Fruit fly (Drosophila melanogaster) whole organism, embryonic: ENCODE measurements around the gene Prp18.

Experiments used
- Abd-B ChIP-seq: fragments of 200-800 bp; sonication (Bioruptor generic); optimal IDR thresholded peaks from 2 replicates; lab custom pipeline; 2018; ENCODE audit warnings: missing biosample characterization, mild to moderate bottlenecking, missing genetic modification characterization, moderate library complexity
- Bdp1 ChIP-seq: fragments of 200-800 bp; sonication (Bioruptor generic); optimal IDR thresholded peaks from 3 replicates; lab custom pipeline; 2016; ENCODE audit warnings: missing biosample characterization, missing genetic modification characterization
- CG10209 ChIP-seq: fragments of 200-800 bp; sonication (Bioruptor generic); optimal IDR thresholded peaks from 3 replicates; lab custom pipeline; 2017; ENCODE audit warnings: missing biosample characterization, mild to moderate bottlenecking, missing genetic modification characterization, missing genetic modification reagents
- CG10274 ChIP-seq: fragments of 200-800 bp; sonication (Bioruptor generic); optimal IDR thresholded peaks from 3 replicates; lab custom pipeline; 2017; ENCODE audit warnings: missing biosample characterization, mild to moderate bottlenecking, missing genetic modification characterization
- CG11085 ChIP-seq: fragments of 200-800 bp; sonication (Bioruptor generic); IDR thresholded peaks from 2 replicates; pipeline ENCODE4 v1.3.6; 2022; ENCODE audit warnings: missing biosample characterization, missing genetic modification characterization
- CG12071 ChIP-seq: fragments of 200-800 bp; sonication (Bioruptor generic); optimal IDR thresholded peaks from 3 replicates; lab custom pipeline; 2018; ENCODE audit warnings: missing biosample characterization, mild to moderate bottlenecking, missing genetic modification characterization
- CG12299 ChIP-seq: fragments of 200-800 bp; sonication (Bioruptor generic); optimal IDR thresholded peaks from 2 replicates; lab custom pipeline; 2018; ENCODE audit warnings: missing biosample characterization, mild to moderate bottlenecking, missing genetic modification characterization
- CG12391 ChIP-seq: fragments of 200-800 bp; sonication (Bioruptor generic); optimal IDR thresholded peaks from 3 replicates; lab custom pipeline; 2018; ENCODE audit warnings: missing biosample characterization, mild to moderate bottlenecking, missing genetic modification characterization, moderate library complexity
- CG15269 ChIP-seq: fragments of 200-800 bp; sonication (Bioruptor generic); optimal IDR thresholded peaks from 2 replicates; lab custom pipeline; 2018; ENCODE audit warnings: missing biosample characterization, mild to moderate bottlenecking, missing genetic modification characterization, moderate library complexity
- CG17829 ChIP-seq: fragments of 200-800 bp; optimal IDR thresholded peaks from 2 replicates; lab custom pipeline; 2019; ENCODE audit warnings: missing biosample characterization, mild to moderate bottlenecking, missing genetic modification characterization, moderate library complexity
- CG2875 ChIP-seq: fragments of 200-800 bp; sonication (Bioruptor generic); optimal IDR thresholded peaks from 2 replicates; lab custom pipeline; 2017; ENCODE audit warnings: missing biosample characterization, mild to moderate bottlenecking, missing genetic modification characterization, missing genetic modification reagents
- CG30020 ChIP-seq: fragments of 200-800 bp; optimal IDR thresholded peaks from 2 replicates; lab custom pipeline; 2019; ENCODE audit warnings: missing biosample characterization, mild to moderate bottlenecking, missing genetic modification characterization, moderate library complexity
- CG33557 ChIP-seq: fragments of 200-800 bp; sonication (Bioruptor generic); optimal IDR thresholded peaks from 2 replicates; lab custom pipeline; 2019; ENCODE audit warnings: missing biosample characterization, mild to moderate bottlenecking, missing genetic modification characterization, moderate library complexity
- CG3407 ChIP-seq: fragments of 200-800 bp; sonication (Bioruptor generic); optimal IDR thresholded peaks from 2 replicates; lab custom pipeline; 2018; ENCODE audit warnings: missing biosample characterization, mild to moderate bottlenecking, missing genetic modification characterization
- CG4404 ChIP-seq: fragments of 200-800 bp; sonication (Bioruptor generic); IDR thresholded peaks from 2 replicates; pipeline ENCODE4 v1.3.6; 2022; ENCODE audit warnings: missing biosample characterization, missing genetic modification characterization
- CG4730 ChIP-seq: fragments of 200-800 bp; sonication (Bioruptor generic); IDR thresholded peaks from 2 replicates; pipeline ENCODE4 v1.3.6; 2022; ENCODE audit warnings: missing biosample characterization, missing genetic modification characterization
- CG6254 ChIP-seq: fragments of 200-800 bp; sonication (Bioruptor generic); optimal IDR thresholded peaks from 3 replicates; lab custom pipeline; 2017; ENCODE audit warnings: mild to moderate bottlenecking, missing biosample characterization, missing genetic modification reagents, missing genetic modification characterization
- CG6813 ChIP-seq: fragments of 200-800 bp; sonication (Bioruptor generic); optimal IDR thresholded peaks from 2 replicates; lab custom pipeline; 2017; ENCODE audit warnings: missing biosample characterization, missing genetic modification characterization, mild to moderate bottlenecking, moderate library complexity, missing genetic modification reagents
- CG7271 ChIP-seq: fragments of 200-800 bp; sonication (Bioruptor generic); optimal IDR thresholded peaks from 2 replicates; lab custom pipeline; 2018; ENCODE audit warnings: missing biosample characterization, mild to moderate bottlenecking, missing genetic modification characterization, moderate library complexity
- CG7372 ChIP-seq: fragments of 200-800 bp; sonication (Bioruptor generic); IDR thresholded peaks from 2 replicates; pipeline ENCODE4 v1.3.6; 2022; ENCODE audit warnings: missing biosample characterization, missing genetic modification characterization
- CG9437 ChIP-seq: fragments of 200-800 bp; sonication (Bioruptor generic); optimal IDR thresholded peaks from 2 replicates; lab custom pipeline; 2018; ENCODE audit warnings: missing biosample characterization, mild to moderate bottlenecking, missing genetic modification characterization
- CHES-1-like ChIP-seq: fragments of 200-800 bp; sonication (Bioruptor generic); optimal IDR thresholded peaks from 2 replicates; lab custom pipeline; 2016; ENCODE audit warnings: missing biosample characterization, missing genetic modification characterization
- D ChIP-seq, 2 experiments: fragments of 200-800 bp in 1 of 2; fragments of >200 bp in 1 of 2; sonication (Bioruptor generic) in 1 of 2; optimal IDR thresholded peaks; 2 replicates in 1 of 2; 3 replicates in 1 of 2; lab custom pipeline; 2017; ENCODE audit warnings: mild to moderate bottlenecking in 1 of 2, missing biosample characterization in 1 of 2, missing genetic modification characterization in 1 of 2, missing genetic modification reagents in 1 of 2
- Dll ChIP-seq: fragments of 200-800 bp; sonication (Bioruptor generic); IDR thresholded peaks from 4 replicates; pipeline ENCODE4 v1.3.6; 2022; ENCODE audit warnings: missing biosample characterization, missing genetic modification characterization; ENCODE audit not compliant: partially characterized antibody
- Drgx ChIP-seq: fragments of 200-800 bp; sonication (Bioruptor generic); IDR thresholded peaks from 2 replicates; pipeline ENCODE4 v1.3.6; 2022; ENCODE audit warnings: missing biosample characterization, missing genetic modification characterization
- E2f2 ChIP-seq: fragments of 200-800 bp; sonication (Bioruptor generic); IDR thresholded peaks from 2 replicates; pipeline ENCODE4 v1.3.6; 2022; ENCODE audit warnings: missing biosample characterization, missing genetic modification characterization
- Ets65A ChIP-seq: fragments of 200-800 bp; sonication (Bioruptor generic); peaks from one replicate; lab custom pipeline; 2016; ENCODE audit warnings: missing biosample characterization, missing genetic modification characterization
- Jarid2 ChIP-seq: fragments of 200-800 bp; sonication (Bioruptor generic); optimal IDR thresholded peaks from 3 replicates; lab custom pipeline; 2017; ENCODE audit warnings: mild to moderate bottlenecking, missing biosample characterization, missing genetic modification reagents, missing genetic modification characterization
- Kr ChIP-seq: fragments of 200-800 bp; sonication (Bioruptor generic); optimal IDR thresholded peaks from 2 replicates; lab custom pipeline; 2017; ENCODE audit warnings: missing biosample characterization, mild to moderate bottlenecking, missing genetic modification characterization
- Max ChIP-seq: fragments of 200-800 bp; sonication (Bioruptor generic); optimal IDR thresholded peaks from 2 replicates; lab custom pipeline; 2016; ENCODE audit warnings: missing biosample characterization, mild to moderate bottlenecking, missing genetic modification characterization
- Optix ChIP-seq: fragments of 200-800 bp; sonication (Bioruptor generic); IDR thresholded peaks from 3 replicates; pipeline ENCODE4 v1.3.6; 2022; ENCODE audit warnings: missing biosample characterization, missing genetic modification characterization
- Stat92E ChIP-seq, 3 experiments: fragments of >200 bp in 2 of 3; fragments of 200-800 bp in 1 of 3; sonication (Bioruptor generic) in 1 of 3; optimal IDR thresholded peaks; 2 replicates each; lab custom pipeline; 2017 to 2019; ENCODE audit warnings: missing biosample characterization in 3 of 3, missing genetic modification characterization in 3 of 3, mild to moderate bottlenecking in 1 of 3, moderate library complexity in 1 of 3
- al ChIP-seq: fragments of 200-800 bp; sonication (Bioruptor generic); IDR thresholded peaks from 2 replicates; pipeline ENCODE4 v1.3.6; 2022; ENCODE audit warnings: missing biosample characterization, missing genetic modification characterization
- ase ChIP-seq: fragments of 200-800 bp; sonication (Bioruptor generic); IDR thresholded peaks from 3 replicates; pipeline ENCODE4 v1.3.6; 2022; ENCODE audit warnings: missing biosample characterization, missing genetic modification characterization
- croc ChIP-seq: fragments of 200-800 bp; sonication (Bioruptor generic); conservative IDR thresholded peaks from 3 replicates; pipeline ENCODE4 v1.3.6; 2022; ENCODE audit warnings: missing biosample characterization, missing genetic modification characterization
- dm ChIP-seq: fragments of 200-800 bp; sonication (Bioruptor generic); optimal IDR thresholded peaks from 3 replicates; lab custom pipeline; 2016; ENCODE audit warnings: missing biosample characterization, missing genetic modification characterization
- dmrt99B ChIP-seq: fragments of 200-800 bp; sonication (Bioruptor generic); optimal IDR thresholded peaks from 2 replicates; lab custom pipeline; 2018; ENCODE audit warnings: missing biosample characterization, mild to moderate bottlenecking, missing genetic modification characterization, moderate library complexity
- dpn ChIP-seq, 2 experiments: fragments of 200-800 bp; sonication (Bioruptor generic); optimal IDR thresholded peaks; 3 replicates each; lab custom pipeline; 2016; ENCODE audit warnings: missing biosample characterization in 2 of 2, missing genetic modification characterization in 2 of 2
- en ChIP-seq: fragments of 200-800 bp; sonication (Bioruptor generic); optimal IDR thresholded peaks from 2 replicates; lab custom pipeline; 2016; ENCODE audit warnings: missing biosample characterization, missing genetic modification characterization
- grn ChIP-seq: fragments of 200-800 bp; sonication (Bioruptor generic); optimal IDR thresholded peaks from 3 replicates; lab custom pipeline; 2017; ENCODE audit warnings: missing biosample characterization, missing genetic modification characterization
- gsb-n ChIP-seq: fragments of 200-800 bp; sonication (Bioruptor generic); optimal IDR thresholded peaks from 3 replicates; lab custom pipeline; 2018; ENCODE audit warnings: missing biosample characterization, mild to moderate bottlenecking, missing genetic modification characterization
- hkb ChIP-seq, 2 experiments: fragments of 200-800 bp in 1 of 2; fragments of >200 bp in 1 of 2; sonication (Bioruptor generic) in 1 of 2; IDR thresholded peaks in 1 of 2; optimal IDR thresholded peaks in 1 of 2; 2 replicates each; pipeline versions ENCODE4 v1.3.6 to Lab custom; 2017 to 2022; ENCODE audit warnings: missing biosample characterization in 1 of 2, missing genetic modification characterization in 1 of 2
- klu ChIP-seq: fragments of 200-800 bp; sonication (Bioruptor generic); IDR thresholded peaks from 2 replicates; pipeline ENCODE4 v1.3.6; 2022; ENCODE audit warnings: missing biosample characterization, missing genetic modification characterization
- lmd ChIP-seq: fragments of 200-800 bp; sonication (Bioruptor generic); IDR thresholded peaks from 2 replicates; pipeline ENCODE4 v1.3.6; 2022; ENCODE audit warnings: missing biosample characterization, missing genetic modification characterization
- lola ChIP-seq, 3 experiments: fragments of >200 bp in 2 of 3; fragments of 200-800 bp in 1 of 3; sonication (Bioruptor generic) in 1 of 3; optimal IDR thresholded peaks; 2 replicates each; lab custom pipeline; 2017 to 2019; ENCODE audit warnings: missing biosample characterization in 3 of 3, missing genetic modification characterization in 3 of 3, mild to moderate bottlenecking in 1 of 3, moderate library complexity in 1 of 3
- org-1 ChIP-seq: fragments of 200-800 bp; sonication (Bioruptor generic); optimal IDR thresholded peaks from 2 replicates; lab custom pipeline; 2017; ENCODE audit warnings: missing biosample characterization, missing genetic modification characterization
- otp ChIP-seq: fragments of 200-800 bp; sonication (Bioruptor generic); IDR thresholded peaks from 3 replicates; pipeline ENCODE4, ENCODE4 v1.3.6; 2022; ENCODE audit warnings: missing biosample characterization, missing genetic modification characterization
- phol ChIP-seq: fragments of 200-800 bp; sonication (Bioruptor generic); optimal IDR thresholded peaks from 3 replicates; lab custom pipeline; 2018; ENCODE audit warnings: missing biosample characterization, mild to moderate bottlenecking, missing genetic modification characterization, moderate library complexity
- so ChIP-seq: fragments of 200-800 bp; sonication (Bioruptor generic); IDR thresholded peaks from 3 replicates; pipeline ENCODE4 v1.3.6; 2022; ENCODE audit warnings: missing biosample characterization, missing genetic modification characterization

Gene Prp18

dm6 chr3R:19073002-19073401, 41.9 kb upstream of the Prp18 start (continued):
- TF ChIP-seq CG33557 (GFP tag; lab: Kevin White, UChicago), result peak; percentile 13
- peak; percentile 23; the same call in 1 of the 2 replicates for TF ChIP-seq E2f2 (GFP tag; lab: Robert Waterston, UW)
- TF ChIP-seq CG2875 (GFP tag; lab: Kevin White, UChicago), result peak; percentile 51
- no peak for TF ChIP-seq grn (GFP tag; lab: Kevin White, UChicago)
- TF ChIP-seq so (GFP tag; lab: Robert Waterston, UW), result peak; percentile 55; the same call in 1 of the 3 replicates
- no peak for TF ChIP-seq al (GFP tag; lab: Robert Waterston, UW)
- TF ChIP-seq Ets65A, result peak; percentile 33
- TF ChIP-seq org-1 (GFP tag; lab: Kevin White, UChicago), result peak; percentile 26
- TF ChIP-seq CG7372 (GFP tag; lab: Robert Waterston, UW), result 0 out of 2 replicates have a peak, but pooled peaks have one; percentile 12
- peak; percentile 11 for TF ChIP-seq CG12299 (tag; lab: Kevin White, UChicago)
- TF ChIP-seq Stat92E (GFP tag; optimal IDR thresholded peaks at IDR 0.05; lab: Kevin White, UChicago), result peak in 1 of 3 experiments; percentile 39
- TF ChIP-seq CG7271 (tag; lab: Kevin White, UChicago), result peak; percentile 23
- TF ChIP-seq CHES-1-like, result no peak
- TF ChIP-seq CG9437 (GFP tag; lab: Kevin White, UChicago), result peak; percentile 37
- no peak for TF ChIP-seq CG11085
- no peak for TF ChIP-seq CG10274 (GFP tag; lab: Kevin White, UChicago)
- peak; percentile 50 for TF ChIP-seq CG10209 (GFP tag; lab: Kevin White, UChicago)
- peak in 1 of 3 experiments; percentile 70 for TF ChIP-seq lola (GFP tag; optimal IDR thresholded peaks at IDR 0.05; lab: Kevin White, UChicago)
- TF ChIP-seq hkb (optimal IDR thresholded peaks at IDR 0.05; lab: Kevin White, UChicago), result no peak
- TF ChIP-seq hkb (GFP tag; IDR thresholded peaks at IDR 0.05; lab: Robert Waterston, UW), result peak; percentile 72; the same call in 1 of the 2 replicates
- peak; percentile 15 for TF ChIP-seq Jarid2 (GFP tag; lab: Kevin White, UChicago)
- peak; percentile 80 for TF ChIP-seq phol (tag; lab: Kevin White, UChicago)
- no peak for TF ChIP-seq Dll (GFP tag; lab: Robert Waterston, UW)
- peak; percentile 42 for TF ChIP-seq CG3407 (GFP tag; lab: Kevin White, UChicago)
- peak; percentile 61 for TF ChIP-seq gsb-n
- peak; percentile 17 for TF ChIP-seq CG15269 (tag; lab: Kevin White, UChicago)
- TF ChIP-seq Drgx, result peak; percentile 93
- peak; percentile 54 for TF ChIP-seq lmd (GFP tag; lab: Robert Waterston, UW)
- TF ChIP-seq Optix (GFP tag; lab: Robert Waterston, UW), result peak; percentile 48; the same call in 1 of the 3 replicates
- TF ChIP-seq otp, result peak; percentile 32; the same call in 1 of the 3 replicates
- peak; percentile 75 for TF ChIP-seq CG17829 (tag; lab: Kevin White, UChicago)
- no peak for TF ChIP-seq en (GFP tag; lab: Kevin White, UChicago)
- peak; percentile 38 for TF ChIP-seq Max
- TF ChIP-seq CG6254 (GFP tag; lab: Kevin White, UChicago), result peak; percentile 70
- peak; percentile 66 for TF ChIP-seq croc (GFP tag; lab: Robert Waterston, UW)
- no peak for TF ChIP-seq D (optimal IDR thresholded peaks at IDR 0.05; lab: Kevin White, UChicago)
- TF ChIP-seq D (GFP tag; optimal IDR thresholded peaks at IDR 0.05; lab: Kevin White, UChicago), result peak; percentile 54
- no peak for TF ChIP-seq klu (GFP tag; lab: Robert Waterston, UW)
- no peak for TF ChIP-seq CG4730 (GFP tag; lab: Robert Waterston, UW)
- TF ChIP-seq CG6813 (GFP tag; lab: Kevin White, UChicago), result peak; percentile 2
- no peak for TF ChIP-seq Kr (GFP tag; lab: Kevin White, UChicago)
- no peak for TF ChIP-seq Bdp1
- TF ChIP-seq dpn (GFP tag; optimal IDR thresholded peaks at IDR 0.05; lab: Kevin White, UChicago), result peak in 1 of 2 experiments; percentile 28
- TF ChIP-seq CG12071 (GFP tag; lab: Kevin White, UChicago), result no peak
- peak; percentile 77 for TF ChIP-seq dmrt99B (tag; lab: Kevin White, UChicago)
- peak; percentile 35 for TF ChIP-seq Abd-B (GFP tag; lab: Kevin White, UChicago)
- no peak for TF ChIP-seq dm (GFP tag; lab: Kevin White, UChicago)
- peak; percentile 56 for TF ChIP-seq CG12391
- TF ChIP-seq ase, result no peak
- TF ChIP-seq CG4404, result 0 out of 2 replicates have a peak, but pooled peaks have one; percentile 28
- no peak for TF ChIP-seq CG30020
